Worm (Caenorhabditis elegans): Measurements from ENCODE around the gene C06C3.10.
A peak's percentile ranks its signal among the peaks of the same experiment; 100 is the strongest.

The C06C3.10 gene

DNA sequence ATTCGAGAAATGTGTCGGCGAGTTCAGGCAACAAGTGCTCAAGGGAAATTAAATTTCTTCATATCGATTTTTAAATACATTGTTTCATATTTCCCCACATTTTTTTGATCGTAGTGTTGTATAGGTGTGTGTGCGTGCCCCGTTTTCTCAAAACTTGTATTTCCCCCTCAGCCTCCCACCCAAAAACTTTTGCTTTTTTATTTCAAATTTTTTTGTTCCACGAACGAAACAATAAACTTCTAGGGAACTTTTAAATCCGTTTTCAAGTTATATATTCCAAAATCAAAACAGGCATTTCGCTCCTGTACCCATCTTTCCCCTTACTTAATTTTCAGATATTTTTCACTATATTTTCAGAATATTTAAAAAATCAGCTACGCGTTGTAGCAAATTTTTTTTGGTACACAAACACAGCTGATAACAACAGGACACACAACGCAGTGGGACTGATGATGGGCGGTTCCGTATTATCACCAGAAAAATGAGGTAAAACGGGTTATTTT lies 41.1 kb upstream of the C06C3.10 start, which contains the start of the genes M176.4 and M176.16:
Gene M176.4, plus strand, starts transcription at position 301 of the 503 bp plus-strand sequence.
Gene M176.16, plus strand, starts transcription at position 453 of the 503 bp plus-strand sequence.
- TF ChIP-seq crh-2 (tag; optimal IDR thresholded peaks at IDR 0.05) (no peak), C34F6.9 (tag; optimal IDR thresholded peaks at IDR 0.05) (no peak), dmd-4 (tag; optimal IDR thresholded peaks at IDR 0.05) (no peak), F13H6.1 (tag; optimal IDR thresholded peaks at IDR 0.05) (no peak), lsy-2 (tag; optimal IDR thresholded peaks at IDR 0.05) (no peak), nhr-11 (tag; optimal IDR thresholded peaks at IDR 0.05) (no peak), lin-11 (tag; optimal IDR thresholded peaks at IDR 0.05) (no peak), zag-1 (tag; optimal IDR thresholded peaks at IDR 0.05) (no peak), nhr-237 (tag; optimal IDR thresholded peaks at IDR 0.05) (no peak), skn-1 (tag; optimal IDR thresholded peaks at IDR 0.05) (no peak), peb-1 (tag; optimal IDR thresholded peaks at IDR 0.05) (no peak), alr-1 (tag; optimal IDR thresholded peaks at IDR 0.05) (no peak), aly-2 (tag; optimal IDR thresholded peaks at IDR 0.05) (no peak), nhr-6 (tag; optimal IDR thresholded peaks at IDR 0.05) (no peak), nhr-21 (tag; optimal IDR thresholded peaks at IDR 0.05) (no peak), nhr-25 (tag; optimal IDR thresholded peaks at IDR 0.05) (no peak), ztf-4 (tag; optimal IDR thresholded peaks at IDR 0.05) (no peak), nhr-23 (tag; optimal IDR thresholded peaks at IDR 0.05) (no peak), elt-3 (tag; optimal IDR thresholded peaks at IDR 0.05) (no peak)

DNA sequence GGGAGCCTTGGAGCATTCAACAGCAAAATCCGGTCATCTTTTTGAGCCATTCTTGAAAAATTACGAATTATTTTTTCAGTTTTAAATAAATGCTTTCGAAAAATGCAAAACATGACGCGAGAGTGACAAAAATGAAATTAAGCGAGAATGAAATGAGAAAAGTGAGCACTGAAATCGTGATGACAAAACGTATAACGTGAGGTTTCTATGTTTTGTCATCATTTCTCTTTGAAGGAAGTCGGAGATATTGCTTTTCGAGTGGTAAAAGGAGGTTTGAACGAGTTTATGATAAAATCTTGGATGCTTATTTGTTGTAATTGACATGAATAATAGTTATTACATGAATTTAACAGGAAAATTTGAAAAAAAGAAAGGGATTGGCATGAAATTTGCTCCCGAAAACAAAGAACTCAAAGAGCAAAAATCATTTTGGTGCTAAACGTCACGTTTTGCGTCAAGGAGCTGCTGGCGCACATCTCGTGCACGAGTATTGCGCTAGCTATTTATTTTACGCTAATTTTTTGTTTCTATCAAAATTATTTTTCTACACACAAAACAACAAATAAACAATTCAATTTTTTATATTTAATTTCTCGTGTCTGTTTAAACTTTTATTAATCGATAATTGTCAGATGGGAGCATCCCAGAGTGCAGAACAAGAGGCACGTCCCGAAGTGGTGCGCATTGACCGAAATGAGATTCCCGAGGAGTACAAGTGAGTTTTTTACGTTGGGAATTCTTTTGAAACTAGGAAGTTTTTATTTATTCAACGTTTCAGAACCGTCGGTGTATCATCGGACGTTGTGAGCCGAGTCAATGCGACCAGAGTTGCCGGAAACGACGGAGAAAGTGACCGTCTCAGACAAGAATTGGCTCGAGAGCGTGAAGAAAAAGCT lies 39.6 kb upstream of the C06C3.10 start, which contains the start of the genes gss-1 and chch-3:
Gene gss-1, minus strand, starts transcription at position 51 of the 896 bp plus-strand sequence.
Gene chch-3, plus strand, starts transcription at position 633 of the 896 bp plus-strand sequence.
- peak; percentile 69 for TF ChIP-seq gmeb-1 (tag; optimal IDR thresholded peaks at IDR 0.05)
- peak; percentile 71 for TF ChIP-seq nhr-129 (tag; optimal IDR thresholded peaks at IDR 0.05)
- TF ChIP-seq nhr-77 (tag; optimal IDR thresholded peaks at IDR 0.05) = no peak
- peak; percentile 56 to 85 for TF ChIP-seq lsy-2 (tag; optimal IDR thresholded peaks at IDR 0.05)
- peak; percentile 24 for TF ChIP-seq F13H6.1 (tag; optimal IDR thresholded peaks at IDR 0.05)
- no peak for TF ChIP-seq ama-1 (optimal IDR thresholded peaks at IDR 0.05)
- peak; percentile 1 for TF ChIP-seq lin-11 (tag; optimal IDR thresholded peaks at IDR 0.05)
- TF ChIP-seq sem-4 (tag; optimal IDR thresholded peaks at IDR 0.05) = no peak
- TF ChIP-seq sma-3 (GFP tag; optimal IDR thresholded peaks at IDR 0.05) = peak; percentile 14
- TF ChIP-seq lin-13 (GFP tag; optimal IDR thresholded peaks at IDR 0.05) = peak; percentile 43
- TF ChIP-seq C34F6.9 (tag; optimal IDR thresholded peaks at IDR 0.05) = peak; percentile 85
- TF ChIP-seq mbf-1 (tag; optimal IDR thresholded peaks at IDR 0.05) = no peak
- peak; percentile 25 for TF ChIP-seq mab-5 (tag; optimal IDR thresholded peaks at IDR 0.05)
- no peak for TF ChIP-seq blmp-1 (tag; optimal IDR thresholded peaks at IDR 0.05; ENCODE audit: insufficient read depth)
- peak; percentile 63 for TF ChIP-seq fos-1 (tag; optimal IDR thresholded peaks at IDR 0.05)
- TF ChIP-seq unc-55 (GFP tag; optimal IDR thresholded peaks at IDR 0.05) = peak; percentile 75
- TF ChIP-seq crh-2 (tag; optimal IDR thresholded peaks at IDR 0.05) = peak; percentile 58
- peak; percentile 14 for TF ChIP-seq snpc-4 (tag; optimal IDR thresholded peaks at IDR 0.05)
- TF ChIP-seq sma-9 (GFP tag; optimal IDR thresholded peaks at IDR 0.05) = peak; percentile 65
- TF ChIP-seq sma-9 (tag; optimal IDR thresholded peaks at IDR 0.05) = no peak
- peak; percentile 13 for TF ChIP-seq nhr-21 (tag; optimal IDR thresholded peaks at IDR 0.05)

DNA sequence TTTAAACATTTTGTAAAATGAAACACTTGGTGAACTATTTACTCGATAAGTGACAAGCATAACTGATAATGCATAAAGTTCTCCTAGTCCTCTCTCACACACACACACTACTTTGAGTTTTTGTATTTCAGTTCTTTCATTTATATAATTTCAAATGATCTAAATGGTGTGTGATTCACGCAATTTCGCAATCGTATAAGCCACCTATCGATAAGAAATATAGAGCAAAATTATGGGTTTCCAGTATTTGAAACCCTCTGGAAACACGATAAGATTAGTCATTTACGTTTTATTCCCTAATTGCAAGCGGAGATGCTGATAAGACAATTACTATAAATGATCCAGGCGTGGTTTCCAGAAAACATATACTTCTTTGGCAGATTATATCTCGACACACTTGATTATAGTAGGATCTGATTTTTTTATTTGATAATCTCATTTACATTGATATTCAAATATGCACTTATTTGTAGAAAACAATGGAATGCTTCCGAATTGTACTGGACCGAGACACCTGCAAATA lies 35.1 kb upstream of the C06C3.10 start, which contains the start of gene arrd-3:
Gene arrd-3, plus strand, starts transcription at position 473 of the 523 bp plus-strand sequence.
- TF ChIP-seq F13H6.1 (tag; optimal IDR thresholded peaks at IDR 0.05) (no peak), sma-9 (GFP tag; optimal IDR thresholded peaks at IDR 0.05) (peak; percentile 18), sma-9 (tag; optimal IDR thresholded peaks at IDR 0.05) (no peak), gmeb-1 (tag; optimal IDR thresholded peaks at IDR 0.05) (peak; percentile 7), nhr-129 (tag; optimal IDR thresholded peaks at IDR 0.05) (no peak), ztf-1 (GFP tag; conservative IDR thresholded peaks at IDR 0.05) (no peak), fos-1 (tag; optimal IDR thresholded peaks at IDR 0.05) (peak; percentile 94)

DNA sequence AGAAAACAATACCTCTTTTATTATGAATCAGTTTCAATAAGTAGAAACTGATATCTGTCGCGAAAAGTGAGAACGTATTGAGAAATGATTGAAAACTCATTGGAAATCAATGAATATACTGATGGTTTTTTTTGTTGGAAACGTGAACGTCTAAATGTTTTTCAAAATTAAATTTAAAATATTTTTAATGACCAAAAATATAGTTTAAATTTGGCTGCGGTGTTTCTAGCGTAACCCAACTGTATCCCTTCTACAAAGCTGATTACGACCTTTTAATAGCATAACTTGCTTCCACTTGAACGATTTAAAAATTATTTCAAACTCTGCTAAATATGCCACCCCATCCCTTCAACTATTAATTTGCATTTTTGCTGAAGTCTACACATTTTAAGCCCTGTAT lies 34.4 kb upstream of the C06C3.10 start, which contains the start of gene M176.9:
Gene M176.9, minus strand, starts transcription at position 101 of the 400 bp plus-strand sequence.
- TF ChIP-seq R02D3.7 (tag; optimal IDR thresholded peaks at IDR 0.05) (no peak), C34F6.9 (tag; optimal IDR thresholded peaks at IDR 0.05) (no peak), F13H6.1 (tag; optimal IDR thresholded peaks at IDR 0.05) (no peak), mbf-1 (tag; optimal IDR thresholded peaks at IDR 0.05) (no peak), Y55F3AM.14 (GFP tag; optimal IDR thresholded peaks at IDR 0.05) (no peak), fos-1 (tag; optimal IDR thresholded peaks at IDR 0.05) (no peak), ztf-4 (tag; optimal IDR thresholded peaks at IDR 0.05) (no peak), ZK546.5 (tag; optimal IDR thresholded peaks at IDR 0.05) (no peak), crh-2 (tag; optimal IDR thresholded peaks at IDR 0.05) (no peak), mdl-1 (tag; optimal IDR thresholded peaks at IDR 0.05) (no peak), lin-11 (tag; optimal IDR thresholded peaks at IDR 0.05) (no peak), dmd-4 (tag; optimal IDR thresholded peaks at IDR 0.05) (no peak), skn-1 (tag; optimal IDR thresholded peaks at IDR 0.05) (no peak), unc-55 (GFP tag; optimal IDR thresholded peaks at IDR 0.05) (no peak), nhr-25 (tag; optimal IDR thresholded peaks at IDR 0.05) (no peak), mab-5 (tag; optimal IDR thresholded peaks at IDR 0.05) (no peak), nhr-10 (tag; optimal IDR thresholded peaks at IDR 0.05) (no peak), sma-9 (GFP tag; optimal IDR thresholded peaks at IDR 0.05) (no peak), sma-9 (tag; optimal IDR thresholded peaks at IDR 0.05) (no peak), ztf-11 (tag; optimal IDR thresholded peaks at IDR 0.05) (no peak), elt-3 (tag; optimal IDR thresholded peaks at IDR 0.05) (no peak)
